Fruit fly (Drosophila melanogaster): ENCODE results near the gene CG10232.

- no peak for TF ChIP-seq Crg-1 (GFP tag; optimal IDR thresholded peaks at IDR 0.05)
- no peak for TF ChIP-seq kay (GFP tag; ENCODE audit: borderline replicate concordance)
- no peak for TF ChIP-seq CG5204 (GFP tag; optimal IDR thresholded peaks at IDR 0.05)
- no peak for TF ChIP-seq CG7045 (GFP tag; optimal IDR thresholded peaks at IDR 0.05)
- no peak for TF ChIP-seq toe (GFP tag; optimal IDR thresholded peaks at IDR 0.05)
- no peak for TF ChIP-seq CG1620 (GFP tag; optimal IDR thresholded peaks at IDR 0.05)
- TF ChIP-seq CG7101 (tag; optimal IDR thresholded peaks at IDR 0.05) = no peak
- no peak for TF ChIP-seq CG14711 (tag; optimal IDR thresholded peaks at IDR 0.05)
These were observed 11.1 kb upstream of the CG10232 start for dm6 chr3R:23732533-23732932.

Data from whole organism, adult.